Fruit fly (Drosophila melanogaster) whole organism, embryonic: Measurements from ENCODE around the gene CG10376.
A peak's percentile ranks its signal among the peaks of the same experiment; 100 is the strongest.

Experiments
- CG10147 ChIP-seq: fragments of 200-800 bp; sonication (Bioruptor generic); optimal IDR thresholded peaks from 2 replicates; lab custom pipeline; 2019; ENCODE audit warnings: missing biosample characterization, mild to moderate bottlenecking, missing genetic modification characterization, moderate library complexity
- CG10274 ChIP-seq: fragments of 200-800 bp; sonication (Bioruptor generic); optimal IDR thresholded peaks from 3 replicates; lab custom pipeline; 2017; ENCODE audit warnings: missing biosample characterization, mild to moderate bottlenecking, missing genetic modification characterization
- CG10979 ChIP-seq: fragments of 200-800 bp; sonication (Bioruptor generic); optimal IDR thresholded peaks from 2 replicates; lab custom pipeline; 2018; ENCODE audit warnings: missing biosample characterization, mild to moderate bottlenecking, missing genetic modification characterization, moderate library complexity
- CG11093 ChIP-seq: fragments of 200-800 bp; sonication (Bioruptor generic); IDR thresholded peaks from 3 replicates; pipeline ENCODE4 v1.3.6; 2022; ENCODE audit warnings: missing biosample characterization, missing genetic modification characterization
- CG13287 ChIP-seq: fragments of 200-800 bp; sonication (Bioruptor generic); IDR thresholded peaks from 2 replicates; pipeline ENCODE4 v1.3.6; 2022; ENCODE audit warnings: missing biosample characterization, missing genetic modification characterization; ENCODE audit not compliant: partially characterized antibody
- CG14441 ChIP-seq: fragments of 200-800 bp; sonication (Bioruptor generic); IDR thresholded peaks from 2 replicates; pipeline ENCODE4 v1.3.6; 2022; ENCODE audit warnings: missing biosample characterization, missing genetic modification characterization
- CG15011 ChIP-seq: fragments of 200-800 bp; sonication (Bioruptor generic); optimal IDR thresholded peaks from 3 replicates; lab custom pipeline; 2018; ENCODE audit warnings: missing biosample characterization, mild to moderate bottlenecking, missing genetic modification characterization
- CG17186 ChIP-seq: fragments of 200-800 bp; sonication (Bioruptor generic); optimal IDR thresholded peaks from 3 replicates; lab custom pipeline; 2017; ENCODE audit warnings: missing biosample characterization, missing genetic modification reagents, missing genetic modification characterization
- CG4404 ChIP-seq: fragments of 200-800 bp; sonication (Bioruptor generic); IDR thresholded peaks from 2 replicates; pipeline ENCODE4 v1.3.6; 2022; ENCODE audit warnings: missing biosample characterization, missing genetic modification characterization
- CG7556 ChIP-seq: fragments of 200-800 bp; sonication (Bioruptor generic); optimal IDR thresholded peaks from 2 replicates; lab custom pipeline; 2017; ENCODE audit warnings: missing biosample characterization, mild to moderate bottlenecking, missing genetic modification characterization
- CG8089 ChIP-seq: fragments of 200-800 bp; sonication (Bioruptor generic); optimal IDR thresholded peaks from 3 replicates; lab custom pipeline; 2016; ENCODE audit warnings: missing biosample characterization, missing genetic modification characterization
- Camta ChIP-seq: fragments of 200-800 bp; sonication (Bioruptor generic); optimal IDR thresholded peaks from 2 replicates; lab custom pipeline; 2016; ENCODE audit warnings: missing biosample characterization, missing genetic modification characterization
- CkIIα-i1 ChIP-seq: fragments of 200-800 bp; sonication (Bioruptor generic); IDR thresholded peaks from 2 replicates; pipeline ENCODE4 v1.3.6; 2022; ENCODE audit warnings: missing biosample characterization, missing genetic modification characterization
- Dbx ChIP-seq: fragments of 200-800 bp; sonication (Bioruptor generic); IDR thresholded peaks from 3 replicates; pipeline ENCODE4 v1.3.6; 2022; ENCODE audit warnings: missing biosample characterization, missing genetic modification characterization
- GATAe ChIP-seq: fragments of 200-800 bp; sonication (Bioruptor generic); conservative IDR thresholded peaks from 2 replicates; pipeline ENCODE4 v1.3.6; 2022; ENCODE audit warnings: missing biosample characterization, missing genetic modification characterization
- Hr78 ChIP-seq, 2 experiments: fragments of 200-800 bp in 1 of 2; fragments of >200 bp in 1 of 2; sonication (Bioruptor generic) in 1 of 2; optimal IDR thresholded peaks; 2 replicates each; lab custom pipeline; 2017 to 2019; ENCODE audit warnings: missing biosample characterization in 2 of 2, missing genetic modification characterization in 2 of 2, mild to moderate bottlenecking in 1 of 2, moderate library complexity in 1 of 2
- Hsf ChIP-seq: fragments of 200-800 bp; sonication (Bioruptor generic); optimal IDR thresholded peaks from 3 replicates; lab custom pipeline; 2016; ENCODE audit warnings: missing biosample characterization, missing genetic modification characterization
- NC2β ChIP-seq: fragments of 200-800 bp; sonication (Bioruptor generic); optimal IDR thresholded peaks from 2 replicates; lab custom pipeline; 2016; ENCODE audit warnings: missing biosample characterization, missing genetic modification characterization
- Oaz ChIP-seq: fragments of 200-800 bp; sonication (Bioruptor generic); IDR thresholded peaks from 2 replicates; pipeline ENCODE4 v1.3.6; 2022; ENCODE audit warnings: missing biosample characterization, missing genetic modification characterization
- Pdp1 ChIP-seq, 2 experiments: fragments of 200-800 bp; sonication (Bioruptor generic); optimal IDR thresholded peaks; 3 replicates each; lab custom pipeline; 2016; ENCODE audit warnings: missing biosample characterization in 2 of 2, missing genetic modification characterization in 2 of 2, mild to moderate bottlenecking in 1 of 2, moderate library complexity in 1 of 2
- Ravus ChIP-seq: fragments of 200-800 bp; sonication (Bioruptor generic); IDR thresholded peaks from 2 replicates; pipeline ENCODE4 v1.3.6; 2022; ENCODE audit warnings: missing biosample characterization, missing genetic modification characterization
- Sry-δ ChIP-seq: fragments of 200-800 bp; sonication (Bioruptor generic); optimal IDR thresholded peaks from 2 replicates; lab custom pipeline; 2016; ENCODE audit warnings: missing biosample characterization, missing genetic modification characterization
- Vsx1 ChIP-seq: fragments of 200-800 bp; sonication (Bioruptor generic); optimal IDR thresholded peaks from 2 replicates; lab custom pipeline; 2017; ENCODE audit warnings: missing biosample characterization, mild to moderate bottlenecking, missing genetic modification characterization, missing genetic modification reagents
- bsh ChIP-seq, 2 experiments: fragments of 200-800 bp; sonication (Bioruptor generic); optimal IDR thresholded peaks; 2 replicates each; lab custom pipeline; 2017 to 2018; ENCODE audit warnings: mild to moderate bottlenecking in 2 of 2, missing biosample characterization in 2 of 2, missing genetic modification characterization in 2 of 2, moderate library complexity in 1 of 2
- corto ChIP-seq: fragments of 200-800 bp; sonication (Bioruptor generic); optimal IDR thresholded peaks from 2 replicates; lab custom pipeline; 2016; ENCODE audit warnings: missing biosample characterization, mild to moderate bottlenecking, missing genetic modification characterization, moderate library complexity
- crc ChIP-seq: fragments of 200-800 bp; sonication (Bioruptor generic); optimal IDR thresholded peaks from 2 replicates; lab custom pipeline; 2016; ENCODE audit warnings: missing biosample characterization, missing genetic modification characterization
- croc ChIP-seq: fragments of 200-800 bp; sonication (Bioruptor generic); conservative IDR thresholded peaks from 3 replicates; pipeline ENCODE4 v1.3.6; 2022; ENCODE audit warnings: missing biosample characterization, missing genetic modification characterization
- danr ChIP-seq: fragments of 200-800 bp; sonication (Bioruptor generic); IDR thresholded peaks from 2 replicates; pipeline ENCODE4 v1.3.6; 2022; ENCODE audit warnings: missing biosample characterization, missing genetic modification characterization
- dmrt11E ChIP-seq: fragments of 200-800 bp; sonication (Bioruptor generic); optimal IDR thresholded peaks from 3 replicates; lab custom pipeline; 2018; ENCODE audit warnings: missing biosample characterization, mild to moderate bottlenecking, missing genetic modification characterization, moderate library complexity
- gem ChIP-seq: fragments of 200-800 bp; sonication (Bioruptor generic); optimal IDR thresholded peaks from 2 replicates; lab custom pipeline; 2019; ENCODE audit warnings: missing biosample characterization, mild to moderate bottlenecking, missing genetic modification characterization, moderate library complexity
- h ChIP-seq: fragments of >200 bp; optimal IDR thresholded peaks from 2 replicates; lab custom pipeline; 2017
- hth ChIP-seq: fragments of >200 bp; optimal IDR thresholded peaks from 2 replicates; lab custom pipeline; 2017; ENCODE audit warnings: inconsistent platforms
- kah ChIP-seq: fragments of 200-800 bp; sonication (Bioruptor generic); optimal IDR thresholded peaks from 2 replicates; lab custom pipeline; 2018; ENCODE audit warnings: missing biosample characterization, mild to moderate bottlenecking, missing genetic modification characterization
- kay ChIP-seq: fragments of 200-800 bp; sonication (Bioruptor generic); optimal IDR thresholded peaks from 2 replicates; lab custom pipeline; 2016; ENCODE audit warnings: missing biosample characterization, missing genetic modification characterization
- lbe ChIP-seq: fragments of 200-800 bp; sonication (Bioruptor generic); optimal IDR thresholded peaks from 2 replicates; lab custom pipeline; 2016; ENCODE audit warnings: missing biosample characterization, mild to moderate bottlenecking, missing genetic modification characterization
- lmd ChIP-seq: fragments of 200-800 bp; sonication (Bioruptor generic); IDR thresholded peaks from 2 replicates; pipeline ENCODE4 v1.3.6; 2022; ENCODE audit warnings: missing biosample characterization, missing genetic modification characterization
- nom ChIP-seq: fragments of 200-800 bp; sonication (Bioruptor generic); optimal IDR thresholded peaks from 2 replicates; lab custom pipeline; 2017; ENCODE audit warnings: missing biosample characterization, missing genetic modification characterization, mild to moderate bottlenecking, moderate library complexity, missing genetic modification reagents
- pan ChIP-seq, 4 experiments: fragments of >200 bp in 3 of 4; fragments of 200-800 bp in 1 of 4; sonication (Bioruptor generic) in 1 of 4; optimal IDR thresholded peaks in 3 of 4; IDR thresholded peaks in 1 of 4; 2 replicates each; pipeline versions ENCODE4 v1.3.6 to Lab custom; 2017 to 2022; ENCODE audit warnings: missing biosample characterization in 2 of 4, missing genetic modification characterization in 2 of 4, mixed read lengths in 1 of 4
- row ChIP-seq: fragments of 200-800 bp; sonication (Bioruptor generic); IDR thresholded peaks from 3 replicates; pipeline ENCODE4 v1.3.6; 2022; ENCODE audit warnings: missing biosample characterization, missing genetic modification characterization
- run ChIP-seq: fragments of 200-800 bp; sonication (Bioruptor generic); optimal IDR thresholded peaks from 3 replicates; lab custom pipeline; 2018; ENCODE audit warnings: missing biosample characterization, mild to moderate bottlenecking, missing genetic modification characterization
- schlank ChIP-seq: fragments of 200-800 bp; sonication (Bioruptor generic); optimal IDR thresholded peaks from 2 replicates; lab custom pipeline; 2018; ENCODE audit warnings: missing biosample characterization, mild to moderate bottlenecking, missing genetic modification characterization
- sima ChIP-seq: fragments of 200-800 bp; sonication (Bioruptor generic); optimal IDR thresholded peaks from 2 replicates; lab custom pipeline; 2016; ENCODE audit warnings: missing biosample characterization, missing genetic modification characterization
- slbo ChIP-seq: fragments of 200-800 bp; sonication (Bioruptor generic); IDR thresholded peaks from 2 replicates; pipeline ENCODE4 v1.3.6; 2022; ENCODE audit warnings: missing biosample characterization, missing genetic modification characterization
- slp2 ChIP-seq: fragments of 200-800 bp; sonication (Bioruptor generic); optimal IDR thresholded peaks from 2 replicates; lab custom pipeline; 2016; ENCODE audit warnings: missing biosample characterization, missing genetic modification characterization
- sob ChIP-seq: fragments of 200-800 bp; sonication (Bioruptor generic); IDR thresholded peaks from 2 replicates; pipeline ENCODE4 v1.3.6; 2022; ENCODE audit warnings: missing biosample characterization, missing genetic modification characterization
- sqz ChIP-seq: fragments of 200-800 bp; sonication (Bioruptor generic); optimal IDR thresholded peaks from 3 replicates; lab custom pipeline; 2018; ENCODE audit warnings: missing biosample characterization, mild to moderate bottlenecking, missing genetic modification characterization
- stwl ChIP-seq: fragments of 200-800 bp; sonication (Bioruptor generic); optimal IDR thresholded peaks from 3 replicates; lab custom pipeline; 2018; ENCODE audit warnings: missing biosample characterization, mild to moderate bottlenecking, missing genetic modification characterization, moderate library complexity
- sug ChIP-seq: fragments of 200-800 bp; optimal IDR thresholded peaks from 2 replicates; lab custom pipeline; 2019; ENCODE audit warnings: missing biosample characterization, mild to moderate bottlenecking, missing genetic modification characterization, moderate library complexity
- toy ChIP-seq: fragments of 200-800 bp; sonication (Bioruptor generic); IDR thresholded peaks from 2 replicates; pipeline ENCODE4 v1.3.6; 2022; ENCODE audit warnings: missing biosample characterization, missing genetic modification characterization

Gene CG10376

DNA sequence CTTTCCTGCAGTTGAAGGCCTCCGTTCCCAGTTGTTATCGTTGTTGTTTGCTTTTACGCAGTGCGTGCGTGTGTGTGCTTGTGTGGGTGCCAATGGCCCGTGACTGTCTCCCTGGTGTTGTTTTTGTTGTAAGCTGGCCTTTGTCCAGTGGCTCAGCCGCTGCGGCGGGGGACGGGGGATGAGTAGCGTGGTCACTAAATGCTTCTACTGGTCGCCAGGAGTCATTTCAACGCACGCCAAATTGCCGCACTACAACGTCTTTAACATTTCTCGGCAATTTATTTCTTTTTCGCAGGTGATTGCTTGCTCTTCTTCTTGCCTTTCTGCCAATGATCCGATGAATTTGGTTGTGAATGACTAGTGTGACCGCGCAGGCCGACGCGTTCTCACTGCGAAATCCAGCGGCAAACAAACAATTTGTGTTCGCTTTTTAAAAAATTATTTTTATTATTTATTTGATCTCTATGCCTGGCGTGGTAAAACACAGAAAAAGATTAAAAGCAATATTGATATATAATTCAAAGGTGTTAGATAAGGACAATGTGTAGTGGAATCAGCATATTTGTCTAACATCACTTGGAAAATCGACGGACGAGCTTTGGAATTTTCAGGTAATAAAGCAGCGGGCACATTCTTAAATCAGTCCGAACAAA lies 5.5 kb upstream of the CG10376 start, which contains the start of the genes Faf2 and Grip71 (continued):
- TF ChIP-seq Oaz (peak; percentile 89), pan (optimal IDR thresholded peaks at IDR 0.05; lab: Kevin White, UChicago) (no peak), pan (GFP tag; optimal IDR thresholded peaks at IDR 0.05 in 1 of 2, IDR thresholded peaks at IDR 0.05 in 1 of 2) (peak in 1 of 2 experiments; percentile 95), schlank (tag; lab: Kevin White, UChicago) (peak; percentile 44), Hr78 (GFP tag; optimal IDR thresholded peaks at IDR 0.05; lab: Kevin White, UChicago) (peak in 1 of 2 experiments; percentile 64), dmrt11E (tag; lab: Kevin White, UChicago) (peak; percentile 92), CG10274 (GFP tag; lab: Kevin White, UChicago) (peak; percentile 52), bsh (GFP tag; optimal IDR thresholded peaks at IDR 0.05; lab: Kevin White, UChicago) (peak in 1 of 2 experiments; percentile 93), GATAe (GFP tag; lab: Robert Waterston, UW) (peak; percentile 43), NC2β (peak; percentile 84), stwl (tag; lab: Kevin White, UChicago) (peak; percentile 74), croc (GFP tag; lab: Robert Waterston, UW) (peak; percentile 91), gem (tag; lab: Kevin White, UChicago) (peak; percentile 96), kah (peak; percentile 13), CG8089 (peak; percentile 33), CG7556 (GFP tag; lab: Kevin White, UChicago) (peak; percentile 78), CG11093 (GFP tag; lab: Robert Waterston, UW) (peak; percentile 96), sima (GFP tag; lab: Kevin White, UChicago) (no peak), CkIIα-i1 (GFP tag; lab: Robert Waterston, UW) (peak; percentile 71; the same call in 1 of the 2 replicates), sug (tag; lab: Kevin White, UChicago) (peak; percentile 87), CG13287 (GFP tag; lab: Robert Waterston, UW) (peak; percentile 52), Dbx (peak; percentile 95), CG14441 (GFP tag; lab: Robert Waterston, UW) (peak; percentile 97), row (GFP tag; lab: Robert Waterston, UW) (peak; percentile 97), slbo (GFP tag; lab: Robert Waterston, UW) (peak; percentile 98), corto (GFP tag; lab: Kevin White, UChicago) (peak; percentile 65), slp2 (GFP tag; lab: Kevin White, UChicago) (peak; percentile 81), CG15011 (GFP tag; lab: Kevin White, UChicago) (peak; percentile 56), kay (GFP tag; lab: Kevin White, UChicago) (peak; percentile 85), Ravus (GFP tag; lab: Robert Waterston, UW) (peak; percentile 84), danr (GFP tag; lab: Robert Waterston, UW) (peak; percentile 89; the same call in 1 of the 2 replicates), CG10147 (GFP tag; lab: Kevin White, UChicago) (peak; percentile 83), crc (GFP tag; lab: Kevin White, UChicago) (peak; percentile 38), Vsx1 (peak; percentile 61), nom (peak; percentile 87), run (tag; lab: Kevin White, UChicago) (peak; percentile 42), hth (lab: Kevin White, UChicago) (no peak), CG17186 (GFP tag; lab: Kevin White, UChicago) (peak; percentile 85), CG10979 (peak; percentile 80), CG4404 (GFP tag; lab: Robert Waterston, UW) (peak; percentile 95), sqz (GFP tag; lab: Kevin White, UChicago) (no peak), Sry-δ (GFP tag; lab: Kevin White, UChicago) (peak; percentile 60), Hsf (peak; percentile 94), Camta (peak; percentile 76), lmd (peak; percentile 95), lbe (peak; percentile 62), Pdp1 (GFP tag; optimal IDR thresholded peaks at IDR 0.05; lab: Kevin White, UChicago) (peak; percentile 90 to 93), sob (GFP tag; lab: Robert Waterston, UW) (peak; percentile 96), toy (GFP tag; lab: Robert Waterston, UW) (peak; percentile 64; the same call in 1 of the 2 replicates), h (peak; percentile 32)
